Fruit fly (Drosophila melanogaster) whole organism, wandering third instar larva: ENCODE measurements around the gene CG17134.

Experiments used
- CG9705 ChIP-seq: fragments of 200-800 bp; sonication (Bioruptor generic); optimal IDR thresholded peaks from 2 replicates; lab custom pipeline; 2018; ENCODE audit warnings: missing biosample characterization, mild to moderate bottlenecking, missing genetic modification characterization
- Jra ChIP-seq: sonication (Bioruptor generic); optimal IDR thresholded peaks from 2 replicates; lab custom pipeline; 2016; ENCODE audit warnings: missing biosample characterization, missing genetic modification characterization
- OdsH ChIP-seq: fragments of 200-800 bp; sonication (Bioruptor generic); optimal IDR thresholded peaks from 2 replicates; lab custom pipeline; 2016; ENCODE audit warnings: missing biosample characterization, mild to moderate bottlenecking, missing genetic modification characterization
- dmrt93B ChIP-seq: fragments of 200-800 bp; sonication (Bioruptor generic); optimal IDR thresholded peaks from 2 replicates; lab custom pipeline; 2018; ENCODE audit warnings: missing biosample characterization, mild to moderate bottlenecking, missing genetic modification characterization
- fru ChIP-seq: fragments of 200-800 bp; sonication (Bioruptor generic); optimal IDR thresholded peaks from 3 replicates; lab custom pipeline; 2016; ENCODE audit warnings: missing biosample characterization, mild to moderate bottlenecking, missing genetic modification characterization
- h ChIP-seq: fragments of 200-800 bp; sonication (Bioruptor generic); optimal IDR thresholded peaks from 3 replicates; lab custom pipeline; 2016; ENCODE audit warnings: missing biosample characterization, mild to moderate bottlenecking, missing genetic modification characterization
- pan ChIP-seq: fragments of >200 bp; optimal IDR thresholded peaks from 2 replicates; lab custom pipeline; 2017
- psq ChIP-seq: fragments of 200-800 bp; sonication (Bioruptor generic); optimal IDR thresholded peaks from 3 replicates; lab custom pipeline; 2017; ENCODE audit warnings: missing biosample characterization, mild to moderate bottlenecking, missing genetic modification characterization, moderate library complexity
- rgr ChIP-seq: fragments of 200-800 bp; sonication (Bioruptor generic); optimal IDR thresholded peaks from 3 replicates; lab custom pipeline; 2016; ENCODE audit warnings: missing biosample characterization, mild to moderate bottlenecking, missing genetic modification characterization
- sv ChIP-seq: fragments of 200-800 bp; sonication (Bioruptor generic); optimal IDR thresholded peaks from 3 replicates; lab custom pipeline; 2016; ENCODE audit warnings: missing biosample characterization, missing genetic modification characterization

- no peak for TF ChIP-seq pan
- TF ChIP-seq Jra (GFP tag; lab: Kevin White, UChicago), result no peak
- no peak for TF ChIP-seq OdsH (GFP tag; lab: Kevin White, UChicago)
- no peak for TF ChIP-seq fru
- TF ChIP-seq CG9705, result no peak
- no peak for TF ChIP-seq rgr (GFP tag; lab: Kevin White, UChicago)
- no peak for TF ChIP-seq sv
- TF ChIP-seq dmrt93B (GFP tag; lab: Kevin White, UChicago), result no peak
- TF ChIP-seq h (GFP tag; lab: Kevin White, UChicago), result no peak
- TF ChIP-seq psq (GFP tag; lab: Kevin White, UChicago), result no peak
Observed at dm6 chr2L:10841619-10842018, 21.1 kb downstream of the CG17134 start.
